Worm (Caenorhabditis elegans): ENCODE measurements around the gene nasp-1.

nasp-1 gene

ce11 chrII:11096233-11096632 is 10.2 kb upstream of the nasp-1 start, which contains the start of gene nbs-1 (continued):
- TF ChIP-seq C06A6.2 (GFP tag; conservative IDR thresholded peaks at IDR 0.05) = no peak
- TF ChIP-seq madf-10 (tag; optimal IDR thresholded peaks at IDR 0.05) = no peak
- TF ChIP-seq aptf-2 (GFP tag; conservative IDR thresholded peaks at IDR 0.05) = no peak
- no peak for TF ChIP-seq bed-1 (GFP tag; IDR thresholded peaks at IDR 0.05)
- no peak for TF ChIP-seq sptf-2 (GFP tag; optimal IDR thresholded peaks at IDR 0.05)
- no peak for TF ChIP-seq akir-1 (GFP tag; optimal IDR thresholded peaks at IDR 0.05)
- TF ChIP-seq dox-1 (GFP tag; IDR thresholded peaks at IDR 0.05) = no peak
- TF ChIP-seq B0035.1 (tag; optimal IDR thresholded peaks at IDR 0.05) = no peak
- no peak for TF ChIP-seq let-607 (tag; optimal IDR thresholded peaks at IDR 0.05)
- no peak for TF ChIP-seq hmg-20 (GFP tag; IDR thresholded peaks at IDR 0.05)
- TF ChIP-seq somi-1 (GFP tag; optimal IDR thresholded peaks at IDR 0.05) = no peak
- TF ChIP-seq F52B5.7 (tag; optimal IDR thresholded peaks at IDR 0.05) = no peak
- no peak for TF ChIP-seq nhr-120 (GFP tag; IDR thresholded peaks at IDR 0.05)
- no peak for TF ChIP-seq ceh-27 (GFP tag; optimal IDR thresholded peaks at IDR 0.05)
- peak; percentile 28 for TF ChIP-seq chd-7 (tag; optimal IDR thresholded peaks at IDR 0.05)
- TF ChIP-seq pbrm-1 (GFP tag; IDR thresholded peaks at IDR 0.05) = no peak
- no peak for TF ChIP-seq dpl-1 (GFP tag; optimal IDR thresholded peaks at IDR 0.05)
- TF ChIP-seq F23B12.7 (tag; optimal IDR thresholded peaks at IDR 0.05; ENCODE audit: insufficient read depth) = no peak
- no peak for TF ChIP-seq F49E8.2 (tag; optimal IDR thresholded peaks at IDR 0.05; ENCODE audit: insufficient read depth)
- TF ChIP-seq dpff-1 (tag; optimal IDR thresholded peaks at IDR 0.05) = no peak
- TF ChIP-seq attf-3 (GFP tag; conservative IDR thresholded peaks at IDR 0.05) = no peak
- TF ChIP-seq lag-1 (GFP tag; IDR thresholded peaks at IDR 0.05) = no peak
- no peak for TF ChIP-seq mcd-1 (GFP tag; IDR thresholded peaks at IDR 0.05)
- peak; percentile 38 for TF ChIP-seq xnd-1 (tag; optimal IDR thresholded peaks at IDR 0.05)
- no peak for TF ChIP-seq zfh-2 (GFP tag; conservative IDR thresholded peaks at IDR 0.05)
- no peak for TF ChIP-seq mxl-1 (tag; optimal IDR thresholded peaks at IDR 0.05)
- TF ChIP-seq ets-4 (GFP tag; optimal IDR thresholded peaks at IDR 0.05) = no peak
- no peak for TF ChIP-seq Y67H2A.10 (GFP tag; conservative IDR thresholded peaks at IDR 0.05)
- TF ChIP-seq F39B2.1 (GFP tag; IDR thresholded peaks at IDR 0.05) = peak; percentile 67; the same call in 1 of the 2 replicates
- TF ChIP-seq F22D6.2 (tag; optimal IDR thresholded peaks at IDR 0.05) = no peak
- TF ChIP-seq rpc-1 (optimal IDR thresholded peaks at IDR 0.05) = no peak
- no peak for TF ChIP-seq rpc-1 (tag; optimal IDR thresholded peaks at IDR 0.05)
- no peak for TF ChIP-seq die-1 (tag; optimal IDR thresholded peaks at IDR 0.05)
- TF ChIP-seq snpc-3.4 (tag; optimal IDR thresholded peaks at IDR 0.05) = peak; percentile 27
- peak; percentile 73 for TF ChIP-seq hsf-1 (GFP tag; IDR thresholded peaks at IDR 0.05)
- peak; percentile 8 for TF ChIP-seq T26A5.8 (tag; optimal IDR thresholded peaks at IDR 0.05)
- no peak for TF ChIP-seq lir-1 (GFP tag; conservative IDR thresholded peaks at IDR 0.05)
- peak; percentile 6 for TF ChIP-seq efl-1 (GFP tag; optimal IDR thresholded peaks at IDR 0.05)
- TF ChIP-seq athp-1 (tag; optimal IDR thresholded peaks at IDR 0.05) = peak; percentile 12
- TF ChIP-seq egl-44 (GFP tag; IDR thresholded peaks at IDR 0.05) = no peak
- no peak for TF ChIP-seq sea-2 (GFP tag; IDR thresholded peaks at IDR 0.05)
- TF ChIP-seq nhr-27 (tag; optimal IDR thresholded peaks at IDR 0.05) = no peak
- TF ChIP-seq Y53G8AR.9 (GFP tag; conservative IDR thresholded peaks at IDR 0.05) = peak; percentile 65; the same call in 1 of the 2 replicates
- no peak for TF ChIP-seq lin-35 (GFP tag; optimal IDR thresholded peaks at IDR 0.05)
